Worm (Caenorhabditis elegans) whole organism, L2 larva: ENCODE results near the gene nlp-11.

Experiments used
- elt-3 ChIP-seq: sonication (generic microtip); optimal IDR thresholded peaks from 2 replicates; lab custom pipeline; 2017; ENCODE audit warnings: missing biosample characterization, missing genetic modification characterization
- unc-62 ChIP-seq: fragments of 150-350 bp; optimal IDR thresholded peaks from 2 replicates; lab custom pipeline; 2014; ENCODE audit warnings: missing biosample characterization, missing genetic modification reagents, missing genetic modification characterization
- ztf-11 ChIP-seq: sonication (generic microtip); optimal IDR thresholded peaks from 2 replicates; lab custom pipeline; 2017; ENCODE audit warnings: missing biosample characterization, missing genetic modification characterization

DNA sequence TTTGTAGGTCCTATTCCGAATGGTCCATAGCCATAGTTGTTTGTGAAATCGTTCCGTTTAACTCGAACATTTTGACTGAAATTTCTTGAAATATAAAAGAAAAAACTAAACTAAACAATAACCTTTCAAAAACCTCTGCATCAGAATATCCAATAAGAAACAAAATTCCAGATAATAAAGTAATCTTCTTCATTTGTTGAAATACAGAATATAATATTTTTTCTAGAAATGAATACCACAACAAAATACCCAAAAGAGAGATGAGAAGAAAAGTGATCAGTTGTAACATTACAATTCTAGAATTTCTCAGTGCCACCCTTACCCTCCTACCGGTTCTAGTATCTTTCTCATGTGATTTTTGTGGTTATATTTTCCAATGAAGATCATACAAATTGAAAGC, 38.1 kb downstream of the nlp-11 start, which contains the start of gene ZK1307.2:
- no peak for TF ChIP-seq elt-3
- TF ChIP-seq ztf-11 (tag; lab: Kevin White, UChicago): no peak
- TF ChIP-seq unc-62 (GFP tag; lab: Kevin White, UChicago): no peak
